Worm (Caenorhabditis elegans) whole organism, L1 larva: ENCODE data around the gene F10G2.1.

ENCODE experiments used
- aly-2 ChIP-seq: fragments of 150-350 bp; optimal IDR thresholded peaks from 2 replicates; lab custom pipeline; 2014; ENCODE audit warnings: missing biosample characterization, missing genetic modification characterization
- lin-35 ChIP-seq, 2 experiments: fragments of 150-350 bp; optimal IDR thresholded peaks; 2 replicates each; lab custom pipeline; 2014; ENCODE audit warnings: missing biosample characterization in 2 of 2, missing genetic modification characterization in 2 of 2, missing genetic modification reagents in 2 of 2
- lsy-2 ChIP-seq, 2 experiments: fragments of 150-350 bp; optimal IDR thresholded peaks; 2 replicates each; lab custom pipeline; 2014; ENCODE audit warnings: missing biosample characterization in 2 of 2, missing genetic modification characterization in 2 of 2
- nhr-237 ChIP-seq: fragments of 150-350 bp; optimal IDR thresholded peaks from 2 replicates; lab custom pipeline; 2014; ENCODE audit warnings: missing biosample characterization, missing genetic modification characterization

- TF ChIP-seq nhr-237 (tag; lab: Kevin White, UChicago) (no peak), lsy-2 (tag; optimal IDR thresholded peaks at IDR 0.05; lab: Kevin White, UChicago) (no peak), aly-2 (tag; lab: Kevin White, UChicago) (no peak), lin-35 (GFP tag; optimal IDR thresholded peaks at IDR 0.05; lab: Kevin White, UChicago) (no peak)
These were observed at the start of gene F10G2.1 for ce11 chrV:7332253-7332652.
